Worm (Caenorhabditis elegans): ENCODE measurements around the gene rfth-1.

DNA sequence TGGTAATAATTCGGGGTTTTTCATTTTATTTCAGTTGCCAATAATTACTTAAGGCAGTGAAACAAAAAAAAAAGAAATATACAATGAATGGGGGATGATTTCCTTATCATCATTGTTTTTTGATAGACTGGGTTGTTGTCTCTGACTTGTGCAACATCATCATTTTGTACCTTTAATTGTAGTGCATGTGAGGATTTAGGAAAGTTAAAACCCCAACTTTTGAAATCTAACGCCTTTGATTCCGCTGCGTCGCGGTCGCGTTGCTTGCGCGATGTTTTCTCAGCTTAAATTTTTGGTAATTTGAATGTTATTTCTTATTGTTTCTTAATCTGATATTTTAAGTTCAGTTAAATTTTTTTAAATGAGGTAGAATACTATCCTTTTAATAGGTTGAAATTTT lies 34.7 kb upstream of the rfth-1 start, which contains the start of gene ZK185.5:
- TF ChIP-seq elt-3 (tag; optimal IDR thresholded peaks at IDR 0.05) (no peak), sox-4 (tag; optimal IDR thresholded peaks at IDR 0.05) (no peak), aly-2 (tag; optimal IDR thresholded peaks at IDR 0.05) (no peak), nhr-11 (tag; optimal IDR thresholded peaks at IDR 0.05) (no peak), fos-1 (tag; optimal IDR thresholded peaks at IDR 0.05) (no peak), ama-1 (optimal IDR thresholded peaks at IDR 0.05) (no peak), snu-23 (GFP tag; optimal IDR thresholded peaks at IDR 0.05) (no peak), ceh-8 (GFP tag; optimal IDR thresholded peaks at IDR 0.05) (no peak), xbp-1 (tag; optimal IDR thresholded peaks at IDR 0.05) (no peak)

Data from whole organism, L1 larva.